Worm (Caenorhabditis elegans): Measurements from ENCODE around the gene clec-56.

clec-56 gene

ce11 chrV:14472229-14472628 lies 2.0 kb upstream of the clec-56 start, which contains the start of gene clec-227:
clec-227 (plus strand) TSS chrV:14472529.
- no peak for TF ChIP-seq nhr-84 (tag; optimal IDR thresholded peaks at IDR 0.05)
- TF ChIP-seq efl-1 (optimal IDR thresholded peaks at IDR 0.05): no peak
- TF ChIP-seq efl-1 (GFP tag; optimal IDR thresholded peaks at IDR 0.05 in 1 of 2): peak in 1 of 2 experiments; percentile 85

- TF ChIP-seq nhr-12 (tag; optimal IDR thresholded peaks at IDR 0.05): no peak
- no peak for TF ChIP-seq Y116A8C.19 (tag; optimal IDR thresholded peaks at IDR 0.05; ENCODE audit: borderline replicate concordance)
- no peak for TF ChIP-seq ama-1 (optimal IDR thresholded peaks at IDR 0.05)
- TF ChIP-seq fkh-4 (tag; optimal IDR thresholded peaks at IDR 0.05; ENCODE audit: borderline replicate concordance): no peak
- peak; percentile 52 for TF ChIP-seq elt-2 (tag; optimal IDR thresholded peaks at IDR 0.05)
- no peak for TF ChIP-seq efl-1 (optimal IDR thresholded peaks at IDR 0.05)
- TF ChIP-seq efl-1 (GFP tag; optimal IDR thresholded peaks at IDR 0.05 in 1 of 2): peak in 1 of 2 experiments; percentile 63
- no peak for TF ChIP-seq nhr-237 (tag; optimal IDR thresholded peaks at IDR 0.05)
- no peak for TF ChIP-seq tbx-2 (tag; optimal IDR thresholded peaks at IDR 0.05)
These were observed 2.5 kb downstream of the clec-56 start, which contains the start of gene clec-54 for ce11 chrV:14476680-14477079. clec-54 (plus strand) TSS chrV:14476903.

ce11 chrV:14478979-14479378 lies 4.8 kb downstream of the clec-56 start, which contains the start of gene clec-55:
clec-55 (plus strand) TSS chrV:14479279.
- TF ChIP-seq elt-2 (tag; optimal IDR thresholded peaks at IDR 0.05) (peak; percentile 40), nhr-19 (GFP tag; conservative IDR thresholded peaks at IDR 0.05) (no peak)

DNA sequence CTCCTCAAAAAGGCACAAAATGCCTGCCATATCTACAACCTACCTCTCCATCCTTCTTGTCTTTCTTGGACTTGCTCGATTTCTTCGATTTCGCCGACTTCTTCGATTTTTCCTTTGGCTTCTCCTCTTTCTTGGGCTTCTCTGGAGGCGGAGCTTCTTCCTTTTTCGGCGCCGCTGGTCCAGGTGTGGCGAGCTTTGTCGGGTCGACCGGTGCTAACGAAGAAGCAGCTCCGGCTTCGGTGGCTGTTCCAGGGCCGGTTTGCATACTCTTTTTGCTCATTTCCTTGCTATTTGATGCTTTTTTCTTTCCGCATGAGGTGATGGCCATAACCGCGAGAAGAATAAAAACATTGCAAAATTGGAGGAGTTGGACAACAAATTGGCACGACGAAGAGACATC lies 6.3 kb downstream of the clec-56 start:
- no peak for TF ChIP-seq rnt-1 (tag; optimal IDR thresholded peaks at IDR 0.05)

ce11 chrV:14481401-14481800 lies 7.2 kb downstream of the clec-56 start, which contains the start of gene R02D5.7:
R02D5.7 (minus strand) TSS chrV:14481501.
- TF ChIP-seq grh-1 (GFP tag; IDR thresholded peaks at IDR 0.05) (no peak), hlh-17 (GFP tag; optimal IDR thresholded peaks at IDR 0.05; ENCODE audit: borderline replicate concordance) (no peak), mep-1 (tag; optimal IDR thresholded peaks at IDR 0.05) (no peak), pax-3 (tag; optimal IDR thresholded peaks at IDR 0.05) (no peak), egl-27 (tag; optimal IDR thresholded peaks at IDR 0.05) (no peak), nhr-11 (tag; optimal IDR thresholded peaks at IDR 0.05) (no peak), fos-1 (tag; optimal IDR thresholded peaks at IDR 0.05) (no peak), C16A3.4 (tag; optimal IDR thresholded peaks at IDR 0.05) (no peak)

DNA sequence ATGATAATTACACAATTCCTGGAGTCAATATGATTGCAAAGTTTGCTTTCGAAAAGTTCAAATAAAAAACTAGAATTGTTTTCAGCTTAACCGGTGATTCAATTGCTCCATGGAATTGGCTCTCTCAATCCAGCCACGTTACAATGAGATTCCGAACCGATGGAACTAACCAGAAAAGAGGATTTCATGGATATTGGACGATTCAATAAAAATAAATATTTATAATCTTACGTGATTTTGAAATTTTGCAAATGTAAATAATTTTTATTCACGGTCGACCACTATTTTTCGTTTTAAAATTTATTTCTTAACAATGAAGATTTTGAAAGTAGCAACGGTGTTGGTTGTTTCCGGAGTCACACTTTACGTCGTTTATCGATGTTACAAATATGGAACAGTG lies 7.8 kb downstream of the clec-56 start, which contains the start of gene R02D5.10:
R02D5.10 (plus strand) TSS at position 301 of the 400 bp plus-strand sequence.
- TF ChIP-seq C34B4.2 (tag; optimal IDR thresholded peaks at IDR 0.05) (no peak), ceh-82 (tag; optimal IDR thresholded peaks at IDR 0.05) (no peak), lir-3 (tag; optimal IDR thresholded peaks at IDR 0.05; ENCODE audit: poor library complexity) (no peak), elt-2 (tag; optimal IDR thresholded peaks at IDR 0.05) (no peak), ceh-63 (GFP tag; optimal IDR thresholded peaks at IDR 0.05) (no peak), ztf-11 (tag; optimal IDR thresholded peaks at IDR 0.05) (no peak), ceh-90 (tag; optimal IDR thresholded peaks at IDR 0.05) (no peak), lin-15B (tag; optimal IDR thresholded peaks at IDR 0.05) (no peak), nhr-84 (tag; optimal IDR thresholded peaks at IDR 0.05) (no peak), ztf-4 (tag; optimal IDR thresholded peaks at IDR 0.05) (no peak), nhr-47 (tag; optimal IDR thresholded peaks at IDR 0.05) (no peak), elt-3 (tag; optimal IDR thresholded peaks at IDR 0.05) (no peak), isw-1 (GFP tag; IDR thresholded peaks at IDR 0.05) (no peak), mef-2 (tag; optimal IDR thresholded peaks at IDR 0.05) (no peak), lin-39 (tag; optimal IDR thresholded peaks at IDR 0.05) (no peak), dpl-1 (GFP tag; optimal IDR thresholded peaks at IDR 0.05) (no peak), F16B12.6 (tag; optimal IDR thresholded peaks at IDR 0.05) (no peak)

All from whole organism, L1 larva.